Fruit fly (Drosophila melanogaster) whole organism, embryonic: ENCODE results near the gene CG14182.

Experiments
- Antp ChIP-seq: fragments of 200-800 bp; sonication (Bioruptor generic); optimal IDR thresholded peaks from 3 replicates; lab custom pipeline; 2016; ENCODE audit warnings: missing biosample characterization, missing genetic modification characterization
- Atf-2 ChIP-seq: fragments of 200-800 bp; sonication (Bioruptor generic); optimal IDR thresholded peaks from 2 replicates; lab custom pipeline; 2016; ENCODE audit warnings: missing biosample characterization, missing genetic modification characterization
- Atf3 ChIP-seq: fragments of 200-800 bp; sonication (Bioruptor generic); optimal IDR thresholded peaks from 3 replicates; lab custom pipeline; 2016; ENCODE audit warnings: missing biosample characterization, missing genetic modification characterization
- Bgb ChIP-seq: fragments of 200-800 bp; sonication (Bioruptor generic); IDR thresholded peaks from 2 replicates; pipeline ENCODE4 v1.3.6; 2022; ENCODE audit warnings: missing biosample characterization, missing genetic modification characterization; ENCODE audit not compliant: partially characterized antibody
- CG12236 ChIP-seq: fragments of 200-800 bp; sonication (Bioruptor generic); optimal IDR thresholded peaks from 2 replicates; lab custom pipeline; 2016; ENCODE audit warnings: missing biosample characterization, missing genetic modification characterization
- CG12659 ChIP-seq: fragments of 200-800 bp; sonication (Bioruptor generic); optimal IDR thresholded peaks from 3 replicates; lab custom pipeline; 2017; ENCODE audit warnings: mild to moderate bottlenecking, missing biosample characterization, missing genetic modification reagents, missing genetic modification characterization
- CG14710 ChIP-seq: fragments of 200-800 bp; sonication (Bioruptor generic); optimal IDR thresholded peaks from 3 replicates; lab custom pipeline; 2019; ENCODE audit warnings: missing biosample characterization, mild to moderate bottlenecking, missing genetic modification characterization, moderate library complexity
- CG17186 ChIP-seq: fragments of 200-800 bp; sonication (Bioruptor generic); optimal IDR thresholded peaks from 3 replicates; lab custom pipeline; 2017; ENCODE audit warnings: missing biosample characterization, missing genetic modification reagents, missing genetic modification characterization
- CG17912 ChIP-seq: fragments of 200-800 bp; sonication (Bioruptor generic); optimal IDR thresholded peaks from 2 replicates; lab custom pipeline; 2018; ENCODE audit warnings: missing biosample characterization, mild to moderate bottlenecking, missing genetic modification characterization
- CG18262 ChIP-seq: fragments of 200-800 bp; optimal IDR thresholded peaks from 3 replicates; lab custom pipeline; 2019; ENCODE audit warnings: missing biosample characterization, mild to moderate bottlenecking, missing genetic modification characterization, moderate library complexity
- CG18599 ChIP-seq: fragments of 200-800 bp; sonication (Bioruptor generic); optimal IDR thresholded peaks from 3 replicates; lab custom pipeline; 2017; ENCODE audit warnings: missing biosample characterization, missing genetic modification characterization, mild to moderate bottlenecking, moderate library complexity, missing genetic modification reagents
- CG32532 ChIP-seq: fragments of 200-800 bp; sonication (Bioruptor generic); IDR thresholded peaks from 2 replicates; pipeline ENCODE4 v1.3.6; 2022; ENCODE audit warnings: missing biosample characterization, missing genetic modification characterization
- CG32772 ChIP-seq: fragments of 200-800 bp; sonication (Bioruptor generic); IDR thresholded peaks from 2 replicates; pipeline ENCODE4 v1.3.6; 2022; ENCODE audit warnings: missing biosample characterization, missing genetic modification characterization
- CG34224 ChIP-seq: fragments of 200-800 bp; sonication (Bioruptor generic); IDR thresholded peaks from 3 replicates; pipeline ENCODE4 v1.3.6; 2022; ENCODE audit warnings: missing biosample characterization, missing genetic modification characterization; ENCODE audit not compliant: partially characterized antibody
- CG42726 ChIP-seq: fragments of 200-800 bp; sonication (Bioruptor generic); IDR thresholded peaks from 2 replicates; pipeline ENCODE4 v1.3.6; 2022; ENCODE audit warnings: missing biosample characterization, missing genetic modification characterization; ENCODE audit not compliant: partially characterized antibody
- CG4282 ChIP-seq: fragments of 200-800 bp; sonication (Bioruptor generic); optimal IDR thresholded peaks from 2 replicates; lab custom pipeline; 2016; ENCODE audit warnings: missing biosample characterization, missing genetic modification characterization
- CG4820 ChIP-seq: fragments of 200-800 bp; sonication (Bioruptor generic); optimal IDR thresholded peaks from 3 replicates; lab custom pipeline; 2016; ENCODE audit warnings: missing biosample characterization, missing genetic modification characterization
- CG4854 ChIP-seq: fragments of 200-800 bp; sonication (Bioruptor generic); optimal IDR thresholded peaks from 2 replicates; lab custom pipeline; 2016; ENCODE audit warnings: missing biosample characterization, missing genetic modification characterization, inconsistent platforms
- CG6813 ChIP-seq: fragments of 200-800 bp; sonication (Bioruptor generic); optimal IDR thresholded peaks from 2 replicates; lab custom pipeline; 2017; ENCODE audit warnings: missing biosample characterization, missing genetic modification characterization, mild to moderate bottlenecking, moderate library complexity, missing genetic modification reagents
- CG7556 ChIP-seq: fragments of 200-800 bp; sonication (Bioruptor generic); optimal IDR thresholded peaks from 2 replicates; lab custom pipeline; 2017; ENCODE audit warnings: missing biosample characterization, mild to moderate bottlenecking, missing genetic modification characterization
- Dad ChIP-seq: fragments of 200-800 bp; sonication (Bioruptor generic); optimal IDR thresholded peaks from 3 replicates; lab custom pipeline; 2016; ENCODE audit warnings: missing biosample characterization, missing genetic modification characterization
- Doc2 ChIP-seq: fragments of 200-800 bp; sonication (Bioruptor generic); IDR thresholded peaks from 2 replicates; pipeline ENCODE4 v1.3.6; 2022; ENCODE audit warnings: missing biosample characterization, missing genetic modification characterization
- Dp ChIP-seq: fragments of 200-800 bp; sonication (Bioruptor generic); optimal IDR thresholded peaks from 2 replicates; lab custom pipeline; 2018; ENCODE audit warnings: missing biosample characterization, mild to moderate bottlenecking, missing genetic modification characterization, moderate library complexity
- E2f2 ChIP-seq: fragments of 200-800 bp; sonication (Bioruptor generic); IDR thresholded peaks from 2 replicates; pipeline ENCODE4 v1.3.6; 2022; ENCODE audit warnings: missing biosample characterization, missing genetic modification characterization
- HmgD ChIP-seq: fragments of 200-800 bp; sonication (Bioruptor generic); optimal IDR thresholded peaks from 3 replicates; lab custom pipeline; 2016; ENCODE audit warnings: missing biosample characterization, missing genetic modification characterization
- NC2β ChIP-seq: fragments of 200-800 bp; sonication (Bioruptor generic); optimal IDR thresholded peaks from 2 replicates; lab custom pipeline; 2016; ENCODE audit warnings: missing biosample characterization, missing genetic modification characterization
- Neu2 ChIP-seq: fragments of 200-800 bp; sonication (Bioruptor generic); optimal IDR thresholded peaks from 3 replicates; lab custom pipeline; 2016; ENCODE audit warnings: missing biosample characterization, missing genetic modification characterization, borderline replicate concordance
- Sox102F ChIP-seq: fragments of 200-800 bp; sonication (Bioruptor generic); optimal IDR thresholded peaks from 2 replicates; lab custom pipeline; 2018; ENCODE audit warnings: missing biosample characterization, mild to moderate bottlenecking, missing genetic modification characterization, moderate library complexity
- Sry-δ ChIP-seq: fragments of 200-800 bp; sonication (Bioruptor generic); optimal IDR thresholded peaks from 2 replicates; lab custom pipeline; 2016; ENCODE audit warnings: missing biosample characterization, missing genetic modification characterization
- Trl ChIP-seq, 3 experiments: fragments of >200 bp in 2 of 3; fragments of 200-800 bp in 1 of 3; sonication (Bioruptor generic) in 1 of 3; optimal IDR thresholded peaks; 2 replicates in 1 of 3; 3 replicates in 2 of 3; lab custom pipeline; 2016 to 2017; ENCODE audit warnings: missing biosample characterization in 1 of 3, missing genetic modification characterization in 1 of 3
- ac ChIP-seq: fragments of 200-800 bp; sonication (Bioruptor generic); optimal IDR thresholded peaks from 3 replicates; lab custom pipeline; 2017; ENCODE audit warnings: missing biosample characterization, mild to moderate bottlenecking, missing genetic modification characterization
- bab2 ChIP-seq: fragments of 200-800 bp; sonication (Bioruptor generic); optimal IDR thresholded peaks from 2 replicates; lab custom pipeline; 2016; ENCODE audit warnings: missing biosample characterization, missing genetic modification characterization
- cad ChIP-seq: fragments of >200 bp; optimal IDR thresholded peaks from 2 replicates; lab custom pipeline; 2017; ENCODE audit warnings: missing biosample characterization, missing genetic modification characterization
- caup ChIP-seq: fragments of 200-800 bp; sonication (Bioruptor generic); optimal IDR thresholded peaks from 3 replicates; lab custom pipeline; 2017; ENCODE audit warnings: missing biosample characterization, mild to moderate bottlenecking, missing genetic modification characterization, moderate library complexity; ENCODE audit not compliant: severe bottlenecking
- cg ChIP-seq: fragments of 200-800 bp; sonication (Bioruptor generic); optimal IDR thresholded peaks from 3 replicates; lab custom pipeline; 2019; ENCODE audit warnings: missing biosample characterization, mild to moderate bottlenecking, missing genetic modification characterization, moderate library complexity
- crol ChIP-seq: fragments of 200-800 bp; sonication (Bioruptor generic); IDR thresholded peaks from 2 replicates; pipeline ENCODE4 v1.3.6; 2022; ENCODE audit warnings: missing biosample characterization, missing genetic modification characterization
- ems ChIP-seq: fragments of 200-800 bp; sonication (Bioruptor generic); optimal IDR thresholded peaks from 3 replicates; lab custom pipeline; 2016; ENCODE audit warnings: missing biosample characterization, missing genetic modification characterization
- esg ChIP-seq: fragments of 200-800 bp; sonication (Bioruptor generic); conservative IDR thresholded peaks from 2 replicates; pipeline ENCODE4 v1.3.6; 2022; ENCODE audit warnings: missing biosample characterization, missing genetic modification characterization
- ewg ChIP-seq: fragments of 200-800 bp; sonication (Bioruptor generic); optimal IDR thresholded peaks from 3 replicates; lab custom pipeline; 2017; ENCODE audit warnings: mild to moderate bottlenecking, missing biosample characterization, missing genetic modification reagents, missing genetic modification characterization
- gcm ChIP-seq: fragments of 200-800 bp; sonication (Bioruptor generic); optimal IDR thresholded peaks from 2 replicates; lab custom pipeline; 2019; ENCODE audit warnings: missing biosample characterization, mild to moderate bottlenecking, missing genetic modification characterization, moderate library complexity
- hkb ChIP-seq, 2 experiments: fragments of 200-800 bp in 1 of 2; fragments of >200 bp in 1 of 2; sonication (Bioruptor generic) in 1 of 2; IDR thresholded peaks in 1 of 2; optimal IDR thresholded peaks in 1 of 2; 2 replicates each; pipeline versions ENCODE4 v1.3.6 to Lab custom; 2017 to 2022; ENCODE audit warnings: missing biosample characterization in 1 of 2, missing genetic modification characterization in 1 of 2
- jigr1 ChIP-seq: fragments of 200-800 bp; sonication (Bioruptor generic); IDR thresholded peaks from 3 replicates; pipeline ENCODE4 v1.3.6; 2022; ENCODE audit warnings: missing biosample characterization, missing genetic modification characterization
- jumu ChIP-seq: fragments of 200-800 bp; sonication (Bioruptor generic); optimal IDR thresholded peaks from 3 replicates; lab custom pipeline; 2016; ENCODE audit warnings: missing biosample characterization, missing genetic modification characterization
- nerfin-2 ChIP-seq: fragments of 200-800 bp; sonication (Bioruptor generic); IDR thresholded peaks from 2 replicates; pipeline ENCODE4 v1.3.6; 2022; ENCODE audit warnings: missing biosample characterization, missing genetic modification characterization; ENCODE audit not compliant: partially characterized antibody
- pfk ChIP-seq: fragments of 200-800 bp; sonication (Bioruptor generic); optimal IDR thresholded peaks from 2 replicates; lab custom pipeline; 2018; ENCODE audit warnings: missing biosample characterization, mild to moderate bottlenecking, missing genetic modification characterization, moderate library complexity
- scrt ChIP-seq: fragments of 200-800 bp; sonication (Bioruptor generic); optimal IDR thresholded peaks from 2 replicates; lab custom pipeline; 2018; ENCODE audit warnings: missing biosample characterization, mild to moderate bottlenecking, missing genetic modification characterization, moderate library complexity
- sens-2 ChIP-seq: fragments of 200-800 bp; sonication (Bioruptor generic); IDR thresholded peaks from 2 replicates; pipeline ENCODE4 v1.3.6; 2022; ENCODE audit warnings: missing biosample characterization, missing genetic modification characterization
- tll ChIP-seq, 2 experiments: fragments of 200-800 bp in 1 of 2; fragments of >200 bp in 1 of 2; sonication (Bioruptor generic) in 1 of 2; optimal IDR thresholded peaks; 2 replicates each; lab custom pipeline; 2017 to 2019; ENCODE audit warnings: missing biosample characterization in 2 of 2, missing genetic modification characterization in 2 of 2, mild to moderate bottlenecking in 1 of 2, moderate library complexity in 1 of 2
- usp ChIP-seq: fragments of >200 bp; optimal IDR thresholded peaks from 2 replicates; lab custom pipeline; 2017; ENCODE audit warnings: missing biosample characterization, missing genetic modification characterization

The CG14182 gene

dm6 chr3L:19991714-19992231 is 12.2 kb upstream of the CG14182 start, which contains the start of the genes CG7646 and Nca (continued):
- no peak for TF ChIP-seq Atf-2 (GFP tag; lab: Kevin White, UChicago)
- peak; percentile 85 for TF ChIP-seq CG42726 (GFP tag; lab: Robert Waterston, UW)
- peak; percentile 86 for TF ChIP-seq pfk (GFP tag; lab: Kevin White, UChicago)
- no peak for TF ChIP-seq scrt
- TF ChIP-seq NC2β (GFP tag; lab: Kevin White, UChicago): no peak
- no peak for TF ChIP-seq crol
- TF ChIP-seq Neu2: no peak
- peak; percentile 10 for TF ChIP-seq ac (GFP tag; lab: Kevin White, UChicago)
- TF ChIP-seq ewg (GFP tag; lab: Kevin White, UChicago): no peak
- peak; percentile 96 for TF ChIP-seq Bgb (GFP tag; lab: Robert Waterston, UW)
- no peak for TF ChIP-seq Atf3
- TF ChIP-seq Sox102F (GFP tag; lab: Kevin White, UChicago): no peak
- peak; percentile 69; the same call in 1 of the 2 replicates for TF ChIP-seq nerfin-2 (GFP tag; lab: Robert Waterston, UW)
- peak; percentile 50 for TF ChIP-seq CG12659 (GFP tag; lab: Kevin White, UChicago)
- no peak for TF ChIP-seq bab2 (GFP tag; lab: Kevin White, UChicago)
- peak; percentile 14 for TF ChIP-seq cad
- peak; percentile 21 for TF ChIP-seq cg (GFP tag; lab: Kevin White, UChicago)
- TF ChIP-seq jigr1 (GFP tag; lab: Robert Waterston, UW): no peak
- no peak for TF ChIP-seq Doc2 (GFP tag; lab: Robert Waterston, UW)
- TF ChIP-seq Antp (GFP tag; lab: Kevin White, UChicago): no peak
- no peak for TF ChIP-seq CG6813 (GFP tag; lab: Kevin White, UChicago)
- no peak for TF ChIP-seq CG12236 (GFP tag; lab: Kevin White, UChicago)
- TF ChIP-seq CG14710: peak; percentile 46
- no peak for TF ChIP-seq CG32532 (GFP tag; lab: Robert Waterston, UW)
- TF ChIP-seq CG17186: peak; percentile 6
- no peak for TF ChIP-seq CG32772 (GFP tag; lab: Robert Waterston, UW)
- no peak for TF ChIP-seq CG4820 (GFP tag; lab: Kevin White, UChicago)
- no peak for TF ChIP-seq CG4854 (GFP tag; lab: Kevin White, UChicago)
- TF ChIP-seq CG18599 (GFP tag; lab: Kevin White, UChicago): no peak
- peak; percentile 87 for TF ChIP-seq CG34224 (GFP tag; lab: Robert Waterston, UW)
- no peak for TF ChIP-seq sens-2 (GFP tag; lab: Robert Waterston, UW)
- TF ChIP-seq CG17912 (GFP tag; lab: Kevin White, UChicago): peak; percentile 76
- TF ChIP-seq Sry-δ (GFP tag; lab: Kevin White, UChicago): peak; percentile 92
- no peak for TF ChIP-seq CG18262 (tag; lab: Kevin White, UChicago)
- TF ChIP-seq Trl (optimal IDR thresholded peaks at IDR 0.05; lab: Kevin White, UChicago): no peak
- TF ChIP-seq Trl (GFP tag; optimal IDR thresholded peaks at IDR 0.05; lab: Kevin White, UChicago): no peak
- no peak for TF ChIP-seq CG7556
- no peak for TF ChIP-seq esg (GFP tag; lab: Robert Waterston, UW)
- no peak for TF ChIP-seq jumu (GFP tag; lab: Kevin White, UChicago)
- no peak for TF ChIP-seq caup (GFP tag; lab: Kevin White, UChicago)
- TF ChIP-seq Dad (GFP tag; lab: Kevin White, UChicago): peak; percentile 16
- no peak for TF ChIP-seq hkb (optimal IDR thresholded peaks at IDR 0.05; lab: Kevin White, UChicago)
- TF ChIP-seq hkb (GFP tag; IDR thresholded peaks at IDR 0.05; lab: Robert Waterston, UW): no peak
- no peak for TF ChIP-seq usp
- TF ChIP-seq gcm (GFP tag; lab: Kevin White, UChicago): no peak
- TF ChIP-seq ems (GFP tag; lab: Kevin White, UChicago): no peak
- TF ChIP-seq Dp (GFP tag; lab: Kevin White, UChicago): peak; percentile 60
- TF ChIP-seq HmgD: no peak
- TF ChIP-seq E2f2 (GFP tag; lab: Robert Waterston, UW): peak; percentile 73
- TF ChIP-seq CG4282 (GFP tag; lab: Kevin White, UChicago): no peak
- TF ChIP-seq tll (GFP tag; optimal IDR thresholded peaks at IDR 0.05; lab: Kevin White, UChicago): peak in 1 of 2 experiments; percentile 52
